Fruit fly (Drosophila melanogaster): ENCODE data around the gene CG5645.

Gene CG5645

dm6 chr3L:12146970-12147369 is 10.5 kb upstream of the CG5645 start:
- TF ChIP-seq CG17385 (GFP tag; optimal IDR thresholded peaks at IDR 0.05), result no peak
- no peak for TF ChIP-seq CG3065 (GFP tag; optimal IDR thresholded peaks at IDR 0.05)
- peak; percentile 35; the same call in 1 of the 2 replicates for TF ChIP-seq bbx (GFP tag; IDR thresholded peaks at IDR 0.05; ENCODE audit: partially characterized antibody)
- TF ChIP-seq Trl (optimal IDR thresholded peaks at IDR 0.05), result peak; percentile 64 to 68
- no peak for TF ChIP-seq Trl (GFP tag; optimal IDR thresholded peaks at IDR 0.05)
- peak; percentile 85 for TF ChIP-seq CG12155 (GFP tag; optimal IDR thresholded peaks at IDR 0.05)
- TF ChIP-seq CG4360 (GFP tag; IDR thresholded peaks at IDR 0.05), result no peak
- TF ChIP-seq prd (optimal IDR thresholded peaks at IDR 0.05), result no peak
- TF ChIP-seq prd (GFP tag; IDR thresholded peaks at IDR 0.05), result no peak
- TF ChIP-seq CG3847 (GFP tag; IDR thresholded peaks at IDR 0.05), result no peak
- peak; percentile 76 for TF ChIP-seq psq (GFP tag; optimal IDR thresholded peaks at IDR 0.05)
- TF ChIP-seq Fer1 (GFP tag; optimal IDR thresholded peaks at IDR 0.05), result no peak
- TF ChIP-seq Doc3 (GFP tag; IDR thresholded peaks at IDR 0.05; ENCODE audit: partially characterized antibody), result 0 out of 3 replicates have a peak, but pooled peaks have one; percentile 17
- TF ChIP-seq Lim3 (GFP tag; IDR thresholded peaks at IDR 0.05), result no peak
- no peak for TF ChIP-seq CG1603 (tag; optimal IDR thresholded peaks at IDR 0.05)
- no peak for TF ChIP-seq pzg (GFP tag; optimal IDR thresholded peaks at IDR 0.05)
- TF ChIP-seq Ptx1 (GFP tag; IDR thresholded peaks at IDR 0.05), result no peak

dm6 chr3L:12145709-12146694 is 9.5 kb upstream of the CG5645 start, which contains the start of the genes eIF3l and Nrx-IV:
Gene eIF3l, minus strand, starts transcription at chr3L:12146097.
Gene Nrx-IV, plus strand, starts transcription at chr3L:12146519.
- peak; percentile 24 for TF ChIP-seq Sin3A (optimal IDR thresholded peaks at IDR 0.05)
- TF ChIP-seq CG30020 (tag; optimal IDR thresholded peaks at IDR 0.05), result peak; percentile 27
- peak; percentile 28 for TF ChIP-seq bbx (GFP tag; IDR thresholded peaks at IDR 0.05; ENCODE audit: partially characterized antibody)
- no peak for TF ChIP-seq pfk (GFP tag; optimal IDR thresholded peaks at IDR 0.05)
- peak; percentile 35 for TF ChIP-seq CG12659 (GFP tag; optimal IDR thresholded peaks at IDR 0.05)
- TF ChIP-seq stwl (tag; optimal IDR thresholded peaks at IDR 0.05), result peak; percentile 35
- TF ChIP-seq CG4360 (GFP tag; IDR thresholded peaks at IDR 0.05), result 0 out of 2 replicates have a peak, but pooled peaks have one; percentile 6
- peak; percentile 15; the same call in 1 of the 2 replicates for TF ChIP-seq MBD-R2 (GFP tag; IDR thresholded peaks at IDR 0.05)
- TF ChIP-seq Opbp (GFP tag; IDR thresholded peaks at IDR 0.05; ENCODE audit: partially characterized antibody), result peak; percentile 54
- TF ChIP-seq zfh1 (GFP tag; IDR thresholded peaks at IDR 0.05), result 0 out of 3 replicates have a peak, but pooled peaks have one; percentile 13
- TF ChIP-seq cwo (GFP tag; optimal IDR thresholded peaks at IDR 0.05), result no peak
- TF ChIP-seq CG42726 (GFP tag; IDR thresholded peaks at IDR 0.05; ENCODE audit: partially characterized antibody), result peak; percentile 57
- no peak for TF ChIP-seq CG13624 (GFP tag; optimal IDR thresholded peaks at IDR 0.05)
- TF ChIP-seq unc-4 (GFP tag; IDR thresholded peaks at IDR 0.05; ENCODE audit: partially characterized antibody), result peak; percentile 71
- TF ChIP-seq Dref (GFP tag; IDR thresholded peaks at IDR 0.05), result peak; percentile 63
- TF ChIP-seq CG10267 (tag; optimal IDR thresholded peaks at IDR 0.05), result peak; percentile 31
- peak; percentile 47 for TF ChIP-seq CG4617 (GFP tag; optimal IDR thresholded peaks at IDR 0.05; ENCODE audit: borderline replicate concordance)
- TF ChIP-seq CG2199 (GFP tag; IDR thresholded peaks at IDR 0.05), result no peak
- peak; percentile 40; the same call in 1 of the 2 replicates for TF ChIP-seq Bgb (GFP tag; IDR thresholded peaks at IDR 0.05; ENCODE audit: partially characterized antibody)
- TF ChIP-seq sna (GFP tag; IDR thresholded peaks at IDR 0.05; ENCODE audit: partially characterized antibody), result peak; percentile 41; the same call in 1 of the 2 replicates
- TF ChIP-seq ci (GFP tag; IDR thresholded peaks at IDR 0.05), result peak; percentile 28; the same call in 1 of the 3 replicates
- TF ChIP-seq YL-1 (GFP tag; optimal IDR thresholded peaks at IDR 0.05), result peak; percentile 57
- TF ChIP-seq Doc3 (GFP tag; IDR thresholded peaks at IDR 0.05; ENCODE audit: partially characterized antibody), result peak; percentile 59; the same call in 2 of the 3 replicates
- TF ChIP-seq Dll (GFP tag; IDR thresholded peaks at IDR 0.05; ENCODE audit: partially characterized antibody), result peak; percentile 83
- peak; percentile 35 for TF ChIP-seq kay (GFP tag; optimal IDR thresholded peaks at IDR 0.05)
- peak; percentile 39 for TF ChIP-seq HLHmδ (GFP tag; optimal IDR thresholded peaks at IDR 0.05)
- peak; percentile 57; the same call in 2 of the 3 replicates for TF ChIP-seq row (GFP tag; IDR thresholded peaks at IDR 0.05)
- TF ChIP-seq CG2116 (GFP tag; optimal IDR thresholded peaks at IDR 0.05), result peak; percentile 47
- TF ChIP-seq nmo (GFP tag; optimal IDR thresholded peaks at IDR 0.05), result peak; percentile 35
- no peak for TF ChIP-seq Taf1 (GFP tag; IDR thresholded peaks at IDR 0.05)
- TF ChIP-seq bigmax (GFP tag; optimal IDR thresholded peaks at IDR 0.05), result peak; percentile 88
- TF ChIP-seq CG14965 (GFP tag; optimal IDR thresholded peaks at IDR 0.05; ENCODE audit: borderline replicate concordance), result no peak
